Fruit fly (Drosophila melanogaster): ENCODE results near the gene meigo.

dm6 chr3R:21161042-21161532 is 23.0 kb downstream of the meigo start, which contains the start of gene cDIP:
- TF ChIP-seq CG7101 (tag; optimal IDR thresholded peaks at IDR 0.05), result no peak
- TF ChIP-seq Crg-1 (GFP tag; optimal IDR thresholded peaks at IDR 0.05), result no peak
- no peak for TF ChIP-seq bab1 (GFP tag; optimal IDR thresholded peaks at IDR 0.05)
- TF ChIP-seq Hr96 (GFP tag; optimal IDR thresholded peaks at IDR 0.05), result no peak
- no peak for TF ChIP-seq CG11617 (GFP tag; optimal IDR thresholded peaks at IDR 0.05)
- TF ChIP-seq cnc (optimal IDR thresholded peaks at IDR 0.05), result no peak
- TF ChIP-seq Mnt (GFP tag; optimal IDR thresholded peaks at IDR 0.05), result no peak
